Fruit fly (Drosophila melanogaster) whole organism, embryonic: ENCODE measurements around the gene CAH3.

Experiments
- C15 ChIP-seq: fragments of 200-800 bp; sonication (Bioruptor generic); IDR thresholded peaks from 3 replicates; pipeline ENCODE4 v1.3.6; 2022; ENCODE audit warnings: missing biosample characterization, missing genetic modification characterization
- CG10147 ChIP-seq: fragments of 200-800 bp; sonication (Bioruptor generic); optimal IDR thresholded peaks from 2 replicates; lab custom pipeline; 2019; ENCODE audit warnings: missing biosample characterization, mild to moderate bottlenecking, missing genetic modification characterization, moderate library complexity
- CG1024 ChIP-seq: fragments of 200-800 bp; sonication (Bioruptor generic); IDR thresholded peaks from 2 replicates; pipeline ENCODE4 v1.3.6; 2022; ENCODE audit warnings: missing biosample characterization, missing genetic modification characterization
- CG10462 ChIP-seq: fragments of 200-800 bp; sonication (Bioruptor generic); optimal IDR thresholded peaks from 2 replicates; lab custom pipeline; 2016; ENCODE audit warnings: missing biosample characterization, missing genetic modification characterization
- CG11695 ChIP-seq: fragments of 200-800 bp; sonication (Bioruptor generic); IDR thresholded peaks from 3 replicates; pipeline ENCODE4 v1.3.6; 2022; ENCODE audit warnings: missing biosample characterization, missing genetic modification characterization
- CG12299 ChIP-seq: fragments of 200-800 bp; sonication (Bioruptor generic); optimal IDR thresholded peaks from 2 replicates; lab custom pipeline; 2018; ENCODE audit warnings: missing biosample characterization, mild to moderate bottlenecking, missing genetic modification characterization
- CG12391 ChIP-seq: fragments of 200-800 bp; sonication (Bioruptor generic); optimal IDR thresholded peaks from 3 replicates; lab custom pipeline; 2018; ENCODE audit warnings: missing biosample characterization, mild to moderate bottlenecking, missing genetic modification characterization, moderate library complexity
- CG12769 ChIP-seq: fragments of 200-800 bp; sonication (Bioruptor generic); optimal IDR thresholded peaks from 2 replicates; lab custom pipeline; 2019; ENCODE audit warnings: missing biosample characterization, mild to moderate bottlenecking, missing genetic modification characterization, moderate library complexity
- CG12942 ChIP-seq: fragments of 200-800 bp; sonication (Bioruptor generic); optimal IDR thresholded peaks from 3 replicates; lab custom pipeline; 2016; ENCODE audit warnings: missing biosample characterization, missing genetic modification characterization
- CG1529 ChIP-seq: fragments of 200-800 bp; sonication (Bioruptor generic); optimal IDR thresholded peaks from 3 replicates; lab custom pipeline; 2018; ENCODE audit warnings: missing biosample characterization, missing genetic modification characterization
- CG15479 ChIP-seq: fragments of 200-800 bp; sonication (Bioruptor generic); optimal IDR thresholded peaks from 3 replicates; lab custom pipeline; 2019; ENCODE audit warnings: missing biosample characterization, mild to moderate bottlenecking, missing genetic modification characterization, moderate library complexity
- CG1602 ChIP-seq: fragments of 200-800 bp; sonication (Bioruptor generic); optimal IDR thresholded peaks from 3 replicates; lab custom pipeline; 2016; ENCODE audit warnings: missing biosample characterization, missing genetic modification characterization
- CG17361 ChIP-seq: fragments of 200-800 bp; sonication (Bioruptor generic); IDR thresholded peaks from 3 replicates; pipeline ENCODE4 v1.3.6; 2022; ENCODE audit warnings: missing biosample characterization, missing genetic modification characterization
- CG18262 ChIP-seq: fragments of 200-800 bp; optimal IDR thresholded peaks from 3 replicates; lab custom pipeline; 2019; ENCODE audit warnings: missing biosample characterization, mild to moderate bottlenecking, missing genetic modification characterization, moderate library complexity
- CG18619 ChIP-seq: fragments of 200-800 bp; sonication (Bioruptor generic); optimal IDR thresholded peaks from 3 replicates; lab custom pipeline; 2017; ENCODE audit warnings: missing biosample characterization, mild to moderate bottlenecking, missing genetic modification characterization
- CG2116 ChIP-seq: fragments of 200-800 bp; sonication (Bioruptor generic); optimal IDR thresholded peaks from 3 replicates; lab custom pipeline; 2018; ENCODE audit warnings: missing biosample characterization, mild to moderate bottlenecking, missing genetic modification characterization
- CG2199 ChIP-seq: fragments of 200-800 bp; sonication (Bioruptor generic); IDR thresholded peaks from 3 replicates; pipeline ENCODE4 v1.3.6; 2022; ENCODE audit warnings: missing biosample characterization, missing genetic modification characterization
- CG7839 ChIP-seq: fragments of 200-800 bp; sonication (Bioruptor generic); optimal IDR thresholded peaks from 3 replicates; lab custom pipeline; 2018; ENCODE audit warnings: missing biosample characterization, mild to moderate bottlenecking, missing genetic modification characterization, moderate library complexity
- CG8290 ChIP-seq, 3 experiments: fragments of 200-800 bp; sonication (Bioruptor generic); optimal IDR thresholded peaks; 2 replicates each; lab custom pipeline; 2016 to 2019; ENCODE audit warnings: missing biosample characterization in 3 of 3, missing genetic modification characterization in 3 of 3, mild to moderate bottlenecking in 2 of 3, moderate library complexity in 1 of 3
- CG8924 ChIP-seq: fragments of 200-800 bp; optimal IDR thresholded peaks from 3 replicates; lab custom pipeline; 2019; ENCODE audit warnings: missing biosample characterization, mild to moderate bottlenecking, missing genetic modification characterization, moderate library complexity
- CG9817 ChIP-seq: fragments of 200-800 bp; sonication (Bioruptor generic); optimal IDR thresholded peaks from 2 replicates; lab custom pipeline; 2018; ENCODE audit warnings: missing biosample characterization, mild to moderate bottlenecking, missing genetic modification characterization, moderate library complexity
- Camta ChIP-seq: fragments of 200-800 bp; sonication (Bioruptor generic); optimal IDR thresholded peaks from 2 replicates; lab custom pipeline; 2016; ENCODE audit warnings: missing biosample characterization, missing genetic modification characterization
- D19B ChIP-seq: fragments of 200-800 bp; sonication (Bioruptor generic); optimal IDR thresholded peaks from 2 replicates; lab custom pipeline; 2017; ENCODE audit warnings: missing biosample characterization, mild to moderate bottlenecking, missing genetic modification characterization
- E2f1 ChIP-seq: fragments of 200-800 bp; sonication (Bioruptor generic); IDR thresholded peaks from 2 replicates; pipeline ENCODE4 v1.3.6; 2022; ENCODE audit warnings: missing biosample characterization, missing genetic modification characterization
- E2f2 ChIP-seq: fragments of 200-800 bp; sonication (Bioruptor generic); IDR thresholded peaks from 2 replicates; pipeline ENCODE4 v1.3.6; 2022; ENCODE audit warnings: missing biosample characterization, missing genetic modification characterization
- Hand ChIP-seq: fragments of 200-800 bp; sonication (Bioruptor generic); optimal IDR thresholded peaks from 2 replicates; lab custom pipeline; 2017; ENCODE audit warnings: mild to moderate bottlenecking, missing biosample characterization, missing genetic modification reagents, missing genetic modification characterization
- Hr78 ChIP-seq, 2 experiments: fragments of 200-800 bp in 1 of 2; fragments of >200 bp in 1 of 2; sonication (Bioruptor generic) in 1 of 2; optimal IDR thresholded peaks; 2 replicates each; lab custom pipeline; 2017 to 2019; ENCODE audit warnings: missing biosample characterization in 2 of 2, missing genetic modification characterization in 2 of 2, mild to moderate bottlenecking in 1 of 2, moderate library complexity in 1 of 2
- Hsf ChIP-seq: fragments of 200-800 bp; sonication (Bioruptor generic); optimal IDR thresholded peaks from 3 replicates; lab custom pipeline; 2016; ENCODE audit warnings: missing biosample characterization, missing genetic modification characterization
- Lim3 ChIP-seq: fragments of 200-800 bp; sonication (Bioruptor generic); IDR thresholded peaks from 2 replicates; pipeline ENCODE4 v1.3.6; 2022; ENCODE audit warnings: missing biosample characterization, missing genetic modification characterization
- Mad ChIP-seq: fragments of 200-800 bp; sonication (Bioruptor generic); optimal IDR thresholded peaks from 2 replicates; lab custom pipeline; 2016; ENCODE audit warnings: missing biosample characterization, missing genetic modification characterization
- NK7.1 ChIP-seq: fragments of 200-800 bp; sonication (Bioruptor generic); optimal IDR thresholded peaks from 3 replicates; lab custom pipeline; 2016; ENCODE audit warnings: missing biosample characterization, missing genetic modification characterization
- Oli ChIP-seq: fragments of 200-800 bp; sonication (Bioruptor generic); optimal IDR thresholded peaks from 2 replicates; lab custom pipeline; 2018; ENCODE audit warnings: missing biosample characterization, mild to moderate bottlenecking, missing genetic modification characterization, moderate library complexity
- Spps ChIP-seq: fragments of 200-800 bp; sonication (Bioruptor generic); optimal IDR thresholded peaks from 2 replicates; lab custom pipeline; 2018; ENCODE audit warnings: missing biosample characterization, mild to moderate bottlenecking, missing genetic modification characterization
- Stat92E ChIP-seq, 3 experiments: fragments of >200 bp in 2 of 3; fragments of 200-800 bp in 1 of 3; sonication (Bioruptor generic) in 1 of 3; optimal IDR thresholded peaks; 2 replicates each; lab custom pipeline; 2017 to 2019; ENCODE audit warnings: missing biosample characterization in 3 of 3, missing genetic modification characterization in 3 of 3, mild to moderate bottlenecking in 1 of 3, moderate library complexity in 1 of 3
- ato ChIP-seq: fragments of 200-800 bp; sonication (Bioruptor generic); IDR thresholded peaks from 2 replicates; pipeline ENCODE4 v1.3.6; 2022; ENCODE audit warnings: missing biosample characterization, missing genetic modification characterization; ENCODE audit not compliant: partially characterized antibody
- cad ChIP-seq: fragments of >200 bp; optimal IDR thresholded peaks from 2 replicates; lab custom pipeline; 2017; ENCODE audit warnings: missing biosample characterization, missing genetic modification characterization
- croc ChIP-seq: fragments of 200-800 bp; sonication (Bioruptor generic); conservative IDR thresholded peaks from 3 replicates; pipeline ENCODE4 v1.3.6; 2022; ENCODE audit warnings: missing biosample characterization, missing genetic modification characterization
- fd3F ChIP-seq: fragments of 200-800 bp; sonication (Bioruptor generic); optimal IDR thresholded peaks from 2 replicates; lab custom pipeline; 2018; ENCODE audit warnings: missing biosample characterization, mild to moderate bottlenecking, missing genetic modification characterization, moderate library complexity
- ham ChIP-seq: fragments of 200-800 bp; sonication (Bioruptor generic); IDR thresholded peaks from 2 replicates; pipeline ENCODE4 v1.3.6; 2022; ENCODE audit warnings: missing biosample characterization, missing genetic modification characterization
- ind ChIP-seq: fragments of 200-800 bp; sonication (Bioruptor generic); optimal IDR thresholded peaks from 3 replicates; lab custom pipeline; 2016; ENCODE audit warnings: missing biosample characterization, missing genetic modification characterization
- inv ChIP-seq: fragments of 200-800 bp; sonication (Bioruptor generic); IDR thresholded peaks from 2 replicates; pipeline ENCODE4 v1.3.6; 2022; ENCODE audit warnings: missing biosample characterization, missing genetic modification characterization; ENCODE audit not compliant: partially characterized antibody
- mld ChIP-seq: fragments of 200-800 bp; sonication (Bioruptor generic); IDR thresholded peaks from 3 replicates; pipeline ENCODE4 v1.3.6; 2022; ENCODE audit warnings: missing biosample characterization, missing genetic modification characterization; ENCODE audit not compliant: partially characterized antibody
- pan ChIP-seq, 4 experiments: fragments of >200 bp in 3 of 4; fragments of 200-800 bp in 1 of 4; sonication (Bioruptor generic) in 1 of 4; optimal IDR thresholded peaks in 3 of 4; IDR thresholded peaks in 1 of 4; 2 replicates each; pipeline versions ENCODE4 v1.3.6 to Lab custom; 2017 to 2022; ENCODE audit warnings: missing biosample characterization in 2 of 4, missing genetic modification characterization in 2 of 4, mixed read lengths in 1 of 4
- pzg ChIP-seq: fragments of 200-800 bp; sonication (Bioruptor generic); optimal IDR thresholded peaks from 3 replicates; lab custom pipeline; 2018; ENCODE audit warnings: missing biosample characterization, mild to moderate bottlenecking, missing genetic modification characterization, moderate library complexity
- schlank ChIP-seq: fragments of 200-800 bp; sonication (Bioruptor generic); optimal IDR thresholded peaks from 2 replicates; lab custom pipeline; 2018; ENCODE audit warnings: missing biosample characterization, mild to moderate bottlenecking, missing genetic modification characterization
- slp2 ChIP-seq: fragments of 200-800 bp; sonication (Bioruptor generic); optimal IDR thresholded peaks from 2 replicates; lab custom pipeline; 2016; ENCODE audit warnings: missing biosample characterization, missing genetic modification characterization
- ssp ChIP-seq: fragments of 200-800 bp; sonication (Bioruptor generic); IDR thresholded peaks from 2 replicates; pipeline ENCODE4 v1.3.6; 2022; ENCODE audit warnings: missing biosample characterization, missing genetic modification characterization
- stwl ChIP-seq: fragments of 200-800 bp; sonication (Bioruptor generic); optimal IDR thresholded peaks from 3 replicates; lab custom pipeline; 2018; ENCODE audit warnings: missing biosample characterization, mild to moderate bottlenecking, missing genetic modification characterization, moderate library complexity
- z ChIP-seq: fragments of 200-800 bp; sonication (Bioruptor generic); IDR thresholded peaks from 3 replicates; pipeline ENCODE4 v1.3.6; 2022; ENCODE audit warnings: missing biosample characterization, missing genetic modification characterization

CAH3 gene

dm6 chrX:8690003-8690402, 9.0 kb downstream of the CAH3 start, which contains the start of the genes Ppt1 and Ogg1 (continued):
- TF ChIP-seq CG2116 (GFP tag; lab: Kevin White, UChicago) (peak; percentile 94), CG7839 (tag; lab: Kevin White, UChicago) (peak; percentile 28), Hand (GFP tag; lab: Kevin White, UChicago) (no peak), inv (no peak), CG8924 (tag; lab: Kevin White, UChicago) (peak; percentile 27), ato (no peak), CG10147 (GFP tag; lab: Kevin White, UChicago) (peak; percentile 43), Hr78 (GFP tag; optimal IDR thresholded peaks at IDR 0.05; lab: Kevin White, UChicago) (no peak), ind (GFP tag; lab: Kevin White, UChicago) (peak; percentile 65), CG17361 (GFP tag; lab: Robert Waterston, UW) (peak; percentile 37; the same call in 1 of the 3 replicates), D19B (GFP tag; lab: Kevin White, UChicago) (no peak), Lim3 (GFP tag; lab: Robert Waterston, UW) (no peak), ham (no peak), pan (optimal IDR thresholded peaks at IDR 0.05; lab: Kevin White, UChicago) (no peak), pan (GFP tag; optimal IDR thresholded peaks at IDR 0.05 in 1 of 2, IDR thresholded peaks at IDR 0.05 in 1 of 2) (peak in 1 of 2 experiments; percentile 10), z (GFP tag; lab: Robert Waterston, UW) (no peak), CG18262 (tag; lab: Kevin White, UChicago) (peak; percentile 34), CG12299 (tag; lab: Kevin White, UChicago) (peak; percentile 42), CG18619 (GFP tag; lab: Kevin White, UChicago) (no peak), Oli (tag; lab: Kevin White, UChicago) (peak; percentile 14), ssp (GFP tag; lab: Robert Waterston, UW) (no peak), CG9817 (peak; percentile 51), CG12391 (tag; lab: Kevin White, UChicago) (peak; percentile 69), cad (GFP tag; lab: Kevin White, UChicago) (no peak), NK7.1 (GFP tag; lab: Kevin White, UChicago) (peak; percentile 33), CG8290 (GFP tag; optimal IDR thresholded peaks at IDR 0.05; lab: Kevin White, UChicago) (peak; percentile 87), CG8290 (tag; optimal IDR thresholded peaks at IDR 0.05; lab: Kevin White, UChicago) (peak; percentile 76 to 80), CG12769 (tag; lab: Kevin White, UChicago) (peak; percentile 45), mld (GFP tag; lab: Robert Waterston, UW) (no peak), CG1602 (peak; percentile 20), E2f2 (peak; percentile 41; the same call in 1 of the 2 replicates), CG1024 (GFP tag; lab: Robert Waterston, UW) (no peak), CG11695 (GFP tag; lab: Robert Waterston, UW) (0 out of 3 replicates have a peak, but pooled peaks have one; percentile 18), slp2 (GFP tag; lab: Kevin White, UChicago) (peak; percentile 9), E2f1 (GFP tag; lab: Robert Waterston, UW) (no peak), C15 (GFP tag; lab: Robert Waterston, UW) (no peak), pzg (GFP tag; lab: Kevin White, UChicago) (peak; percentile 64), CG1529 (GFP tag; lab: Kevin White, UChicago) (no peak), Hsf (GFP tag; lab: Kevin White, UChicago) (peak; percentile 67), fd3F (no peak), Camta (GFP tag; lab: Kevin White, UChicago) (peak; percentile 54), Spps (tag; lab: Kevin White, UChicago) (no peak), CG12942 (GFP tag; lab: Kevin White, UChicago) (peak; percentile 42), CG15479 (peak; percentile 54), Stat92E (GFP tag; optimal IDR thresholded peaks at IDR 0.05; lab: Kevin White, UChicago) (no peak), Mad (peak; percentile 24), CG2199 (GFP tag; lab: Robert Waterston, UW) (no peak), croc (GFP tag; lab: Robert Waterston, UW) (no peak), schlank (tag; lab: Kevin White, UChicago) (peak; percentile 11), stwl (tag; lab: Kevin White, UChicago) (peak; percentile 97), CG10462 (GFP tag; lab: Kevin White, UChicago) (peak; percentile 22)
